Worm (Caenorhabditis elegans) whole organism, L1 larva: ENCODE results near the gene lgc-6.

Source experiments
- C04F5.9 ChIP-seq: sonication (generic microtip); optimal IDR thresholded peaks from 2 replicates; lab custom pipeline; 2016; ENCODE audit warnings: missing genetic modification characterization, missing compliant biosample characterization
- C16A3.4 ChIP-seq: fragments of 150-350 bp; optimal IDR thresholded peaks from 2 replicates; lab custom pipeline; 2014; ENCODE audit warnings: missing biosample characterization, missing genetic modification characterization
- C34B4.2 ChIP-seq: sonication (generic microtip); optimal IDR thresholded peaks from 2 replicates; lab custom pipeline; 2017; ENCODE audit warnings: mild to moderate bottlenecking, missing genetic modification characterization, missing compliant biosample characterization
- F16B12.6 ChIP-seq: fragments of 150-350 bp; optimal IDR thresholded peaks from 2 replicates; lab custom pipeline; 2014; ENCODE audit warnings: missing biosample characterization, missing genetic modification characterization
- aha-1 ChIP-seq: fragments of 150-350 bp; optimal IDR thresholded peaks from 2 replicates; lab custom pipeline; 2014; ENCODE audit warnings: missing biosample characterization, missing genetic modification characterization
- ama-1 ChIP-seq: fragments of 150-350 bp; optimal IDR thresholded peaks from 2 replicates; lab custom pipeline; 2014
- blmp-1 ChIP-seq: fragments of 150-350 bp; optimal IDR thresholded peaks from 2 replicates; lab custom pipeline; 2014; ENCODE audit warnings: missing biosample characterization, missing genetic modification characterization
- ceh-8 ChIP-seq: fragments of 200-800 bp; sonication (Bioruptor generic); optimal IDR thresholded peaks from 2 replicates; lab custom pipeline; 2018; ENCODE audit warnings: mild to moderate bottlenecking, missing genetic modification characterization, moderate library complexity, missing compliant biosample characterization
- ceh-88 ChIP-seq: fragments of 200-800 bp; sonication (Bioruptor generic); IDR thresholded peaks from 2 replicates; pipeline ENCODE4 v1.3.6; 2022; ENCODE audit warnings: missing genetic modification characterization, missing compliant biosample characterization
- ceh-90 ChIP-seq: sonication (generic microtip); optimal IDR thresholded peaks from 2 replicates; lab custom pipeline; 2016; ENCODE audit warnings: missing genetic modification characterization, missing compliant biosample characterization
- efl-1 ChIP-seq, 4 experiments: fragments of 150-350 bp; optimal IDR thresholded peaks in 3 of 4; peaks in 1 of 4; 1 replicate in 1 of 4; 2 replicates in 3 of 4; lab custom pipeline; 2014; ENCODE audit warnings: missing biosample characterization in 2 of 4, missing genetic modification characterization in 2 of 4, missing genetic modification reagents in 2 of 4
- egl-13 ChIP-seq: sonication (generic microtip); optimal IDR thresholded peaks from 2 replicates; lab custom pipeline; 2016; ENCODE audit warnings: missing genotype, missing genetic modification reagents, missing genetic modification characterization, missing compliant biosample characterization
- elt-2 ChIP-seq: sonication (generic microtip); optimal IDR thresholded peaks from 2 replicates; lab custom pipeline; 2016; ENCODE audit warnings: missing genetic modification characterization, mild to moderate bottlenecking, inconsistent platforms, missing compliant biosample characterization, missing genetic modification reagents
- elt-3 ChIP-seq, 6 experiments: fragments of 150-350 bp in 1 of 6; sonication (generic microtip); optimal IDR thresholded peaks; 2 replicates each; lab custom pipeline; 2017 to 2018; ENCODE audit warnings: missing biosample characterization in 6 of 6, missing genetic modification characterization in 6 of 6, inconsistent platforms in 1 of 6
- fkh-4 ChIP-seq: sonication (generic microtip); optimal IDR thresholded peaks from 2 replicates; lab custom pipeline; 2016; ENCODE audit warnings: missing compliant biosample characterization, missing genetic modification characterization, borderline replicate concordance
- fkh-8 ChIP-seq: sonication (generic microtip); optimal IDR thresholded peaks from 2 replicates; lab custom pipeline; 2016; ENCODE audit warnings: mild to moderate bottlenecking, missing genetic modification characterization, missing compliant biosample characterization
- fos-1 ChIP-seq: fragments of 150-350 bp; optimal IDR thresholded peaks from 2 replicates; lab custom pipeline; 2014; ENCODE audit warnings: missing biosample characterization, missing genetic modification characterization
- grh-1 ChIP-seq: fragments of 200-800 bp; sonication (Bioruptor generic); IDR thresholded peaks from 2 replicates; pipeline ENCODE4 v1.3.6; 2022; ENCODE audit warnings: missing genetic modification reagents, missing genetic modification characterization, missing compliant biosample characterization
- hlh-17 ChIP-seq: fragments of 200-800 bp; sonication (Bioruptor generic); optimal IDR thresholded peaks from 2 replicates; lab custom pipeline; 2018; ENCODE audit warnings: missing genetic modification characterization, mild to moderate bottlenecking, missing compliant biosample characterization, moderate library complexity, borderline replicate concordance
- hlh-4 ChIP-seq: sonication (generic microtip); optimal IDR thresholded peaks from 2 replicates; lab custom pipeline; 2016; ENCODE audit warnings: mild to moderate bottlenecking, missing genetic modification characterization, missing compliant biosample characterization
- irx-1 ChIP-seq: sonication (generic microtip); optimal IDR thresholded peaks from 2 replicates; lab custom pipeline; 2016; ENCODE audit warnings: missing genetic modification characterization, missing compliant biosample characterization
- isw-1 ChIP-seq: fragments of 200-800 bp; sonication (Bioruptor generic); IDR thresholded peaks from 2 replicates; pipeline ENCODE4 v1.3.6; 2022; ENCODE audit warnings: missing genetic modification characterization, missing compliant biosample characterization
- jun-1 ChIP-seq: fragments of 150-350 bp; optimal IDR thresholded peaks from 2 replicates; lab custom pipeline; 2014; ENCODE audit warnings: missing biosample characterization, missing genetic modification reagents, missing genetic modification characterization
- lin-13 ChIP-seq: fragments of 150-350 bp; optimal IDR thresholded peaks from 2 replicates; lab custom pipeline; 2014; ENCODE audit warnings: missing biosample characterization, missing genetic modification reagents, missing genetic modification characterization
- lin-14 ChIP-seq: fragments of 200-800 bp; sonication (Bioruptor generic); optimal IDR thresholded peaks from 2 replicates; lab custom pipeline; 2018; ENCODE audit warnings: mild to moderate bottlenecking, missing genetic modification characterization, moderate library complexity, missing compliant biosample characterization
- lir-3 ChIP-seq: sonication (generic microtip); optimal IDR thresholded peaks from 2 replicates; lab custom pipeline; 2016; ENCODE audit warnings: mild to moderate bottlenecking, missing genetic modification characterization, moderate library complexity, missing compliant biosample characterization; ENCODE audit not compliant: poor library complexity
- mdl-1 ChIP-seq, 2 experiments: fragments of 150-350 bp; optimal IDR thresholded peaks; 2 replicates each; lab custom pipeline; 2014 to 2017; ENCODE audit warnings: missing biosample characterization in 2 of 2, missing genetic modification characterization in 2 of 2, inconsistent platforms in 1 of 2
- nhr-11 ChIP-seq: fragments of 150-350 bp; optimal IDR thresholded peaks from 2 replicates; lab custom pipeline; 2014; ENCODE audit warnings: missing biosample characterization, missing genetic modification characterization
- nhr-28 ChIP-seq: fragments of 150-350 bp; optimal IDR thresholded peaks from 2 replicates; lab custom pipeline; 2014; ENCODE audit warnings: missing biosample characterization, missing genetic modification characterization
- nhr-47 ChIP-seq: sonication (generic microtip); optimal IDR thresholded peaks from 2 replicates; lab custom pipeline; 2016; ENCODE audit warnings: mild to moderate bottlenecking, missing genetic modification characterization, moderate library complexity, missing compliant biosample characterization
- nhr-84 ChIP-seq: sonication (generic microtip); optimal IDR thresholded peaks from 2 replicates; lab custom pipeline; 2017; ENCODE audit warnings: missing biosample characterization, missing genetic modification characterization
- nhr-85 ChIP-seq: sonication (generic microtip); peaks from one replicate; lab custom pipeline; 2016; ENCODE audit warnings: missing genetic modification characterization, inconsistent platforms, missing compliant biosample characterization
- pag-3 ChIP-seq: sonication (generic microtip); optimal IDR thresholded peaks from 2 replicates; lab custom pipeline; 2017; ENCODE audit warnings: missing genetic modification characterization, mild to moderate bottlenecking, missing compliant biosample characterization, antibody characterized with exemption, borderline replicate concordance; ENCODE audit not compliant: insufficient read depth
- pax-3 ChIP-seq: fragments of 200-800 bp; sonication (Bioruptor generic); optimal IDR thresholded peaks from 2 replicates; lab custom pipeline; 2018; ENCODE audit warnings: mild to moderate bottlenecking, missing genetic modification characterization, moderate library complexity, missing compliant biosample characterization
- skn-1 ChIP-seq: fragments of 150-350 bp; optimal IDR thresholded peaks from 2 replicates; lab custom pipeline; 2014; ENCODE audit warnings: missing biosample characterization, missing genetic modification characterization
- snpc-4 ChIP-seq: fragments of 150-350 bp; optimal IDR thresholded peaks from 2 replicates; lab custom pipeline; 2014; ENCODE audit warnings: missing biosample characterization, missing genetic modification characterization
- snu-23 ChIP-seq: sonication (generic microtip); optimal IDR thresholded peaks from 2 replicates; lab custom pipeline; 2016; ENCODE audit warnings: missing genetic modification characterization, missing compliant biosample characterization
- sptf-1 ChIP-seq: fragments of 150-350 bp; optimal IDR thresholded peaks from 2 replicates; lab custom pipeline; 2014; ENCODE audit warnings: missing biosample characterization, missing genetic modification characterization
- tbx-2 ChIP-seq: sonication (generic microtip); optimal IDR thresholded peaks from 2 replicates; lab custom pipeline; 2016; ENCODE audit warnings: missing genetic modification characterization, missing compliant biosample characterization
- tlp-1 ChIP-seq: fragments of 150-350 bp; optimal IDR thresholded peaks from 2 replicates; lab custom pipeline; 2014; ENCODE audit warnings: missing biosample characterization, missing genetic modification characterization
- unc-130 ChIP-seq: fragments of 150-350 bp; optimal IDR thresholded peaks from 2 replicates; lab custom pipeline; 2017; ENCODE audit warnings: missing biosample characterization, missing genetic modification characterization, inconsistent platforms
- unc-86 ChIP-seq: sonication (generic microtip); optimal IDR thresholded peaks from 2 replicates; lab custom pipeline; 2016; ENCODE audit warnings: missing genetic modification characterization, missing compliant biosample characterization
- unc-98 ChIP-seq: fragments of 200-800 bp; sonication (Bioruptor generic); IDR thresholded peaks from 2 replicates; pipeline ENCODE4 v1.3.6; 2022; ENCODE audit warnings: missing genetic modification characterization, missing compliant biosample characterization
- xbp-1 ChIP-seq: sonication (generic microtip); optimal IDR thresholded peaks from 2 replicates; lab custom pipeline; 2016; ENCODE audit warnings: missing genetic modification characterization, missing compliant biosample characterization

The lgc-6 gene

DNA sequence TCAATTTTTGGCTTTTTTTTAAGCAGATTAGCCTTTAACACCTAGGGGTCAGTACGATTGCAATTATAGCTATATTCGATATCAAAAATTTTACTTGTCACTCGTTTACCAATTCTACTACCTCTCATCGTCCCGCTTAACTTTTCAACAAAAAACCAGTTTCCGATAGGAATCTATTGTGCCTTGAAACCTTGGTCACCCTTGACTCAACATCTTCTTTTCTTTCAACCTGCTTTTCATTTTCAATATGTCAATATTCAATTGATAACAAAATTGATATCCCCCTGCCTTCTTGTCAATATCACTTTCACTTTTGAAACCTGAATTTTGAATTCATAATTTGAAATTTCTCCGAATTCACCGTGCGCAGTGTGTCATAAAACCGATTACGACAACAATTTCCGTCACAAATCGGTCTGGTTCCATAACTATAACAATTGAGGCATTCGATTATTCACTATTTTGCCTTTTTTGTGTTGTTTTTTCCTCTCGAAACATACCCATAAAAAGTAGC, 37.0 kb upstream of the lgc-6 start:
- TF ChIP-seq pax-3 (tag; lab: Kevin White, UChicago), result no peak
- no peak for TF ChIP-seq pag-3 (tag; lab: Kevin White, UChicago)
- TF ChIP-seq snpc-4 (tag; lab: Kevin White, UChicago), result no peak
- TF ChIP-seq tbx-2, result no peak
- no peak for TF ChIP-seq lin-13
- TF ChIP-seq unc-98 (GFP tag; lab: Robert Waterston, UW), result no peak
- peak; percentile 18 for TF ChIP-seq snu-23
- TF ChIP-seq lir-3 (tag; lab: Kevin White, UChicago), result no peak
- no peak for TF ChIP-seq ceh-8 (GFP tag; lab: Kevin White, UChicago)
- no peak for TF ChIP-seq aha-1
- TF ChIP-seq mdl-1 (tag; optimal IDR thresholded peaks at IDR 0.05; lab: Kevin White, UChicago), result no peak
- TF ChIP-seq nhr-47 (tag; lab: Kevin White, UChicago), result no peak
- TF ChIP-seq C16A3.4 (tag; lab: Kevin White, UChicago), result no peak
- TF ChIP-seq xbp-1, result no peak
- no peak for TF ChIP-seq tlp-1 (tag; lab: Kevin White, UChicago)
- TF ChIP-seq isw-1, result no peak
- TF ChIP-seq irx-1, result no peak
- no peak for TF ChIP-seq nhr-11 (tag; lab: Kevin White, UChicago)
- no peak for TF ChIP-seq hlh-4 (tag; lab: Kevin White, UChicago)
- no peak for TF ChIP-seq C34B4.2 (tag; lab: Kevin White, UChicago)
- TF ChIP-seq jun-1 (tag; lab: Kevin White, UChicago), result no peak
- no peak for TF ChIP-seq F16B12.6 (tag; lab: Kevin White, UChicago)
- no peak for TF ChIP-seq fos-1 (tag; lab: Kevin White, UChicago)
- TF ChIP-seq elt-3 (tag; optimal IDR thresholded peaks at IDR 0.05; lab: Kevin White, UChicago), result peak in 4 of 6 experiments; percentile 1 to 18 (median 16)
- no peak for TF ChIP-seq egl-13 (tag; lab: Kevin White, UChicago)
- TF ChIP-seq nhr-84 (tag; lab: Kevin White, UChicago), result no peak
- no peak for TF ChIP-seq skn-1
- TF ChIP-seq nhr-85 (tag; lab: Kevin White, UChicago), result peak; percentile 90
- TF ChIP-seq C04F5.9 (tag; lab: Kevin White, UChicago), result no peak
- TF ChIP-seq blmp-1 (tag; lab: Kevin White, UChicago), result peak; percentile 70
- TF ChIP-seq unc-86 (tag; lab: Kevin White, UChicago), result no peak
- TF ChIP-seq elt-2 (tag; lab: Kevin White, UChicago), result no peak
- no peak for TF ChIP-seq ceh-88 (GFP tag; lab: Robert Waterston, UW)
- no peak for TF ChIP-seq hlh-17 (GFP tag; lab: Kevin White, UChicago)
- no peak for TF ChIP-seq unc-130
- TF ChIP-seq lin-14, result peak; percentile 30
- TF ChIP-seq ama-1 (lab: Kevin White, UChicago), result no peak
- TF ChIP-seq efl-1 (optimal IDR thresholded peaks at IDR 0.05; lab: Kevin White, UChicago), result no peak
- TF ChIP-seq efl-1 (GFP tag; optimal IDR thresholded peaks at IDR 0.05 in 1 of 2; lab: Kevin White, UChicago), result no peak
- TF ChIP-seq fkh-4 (tag; lab: Kevin White, UChicago), result no peak
- no peak for TF ChIP-seq fkh-8 (tag; lab: Kevin White, UChicago)
- TF ChIP-seq ceh-90 (tag; lab: Kevin White, UChicago), result no peak
- TF ChIP-seq grh-1 (GFP tag; lab: Robert Waterston, UW), result peak; percentile 64

DNA sequence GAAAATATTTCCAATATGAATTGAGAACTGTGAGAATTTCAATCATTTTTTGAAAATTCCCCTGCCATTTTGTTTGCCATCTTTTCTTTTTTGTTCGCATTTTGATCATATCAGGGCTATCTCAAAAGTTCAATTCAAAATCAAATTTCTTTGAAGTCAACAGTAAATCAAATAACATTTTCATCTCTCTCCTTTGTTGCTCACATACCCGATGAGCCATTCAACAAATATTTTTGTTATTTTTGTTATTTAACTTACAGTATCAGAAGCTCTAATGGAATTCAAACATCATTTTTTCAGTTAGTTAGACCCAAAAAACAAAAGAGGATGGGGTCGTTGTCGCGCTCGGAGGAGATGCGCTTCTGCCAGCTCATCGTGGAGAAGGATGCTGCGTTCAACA, 36.1 kb upstream of the lgc-6 start, which contains the start of gene vha-5:
Gene vha-5 (plus strand): TSS at position 301 of the 400 bp plus-strand sequence.
- no peak for TF ChIP-seq sptf-1 (tag; lab: Kevin White, UChicago)
- TF ChIP-seq nhr-28 (tag; lab: Kevin White, UChicago), result no peak
